Fruit fly (Drosophila melanogaster) whole organism, embryonic: ENCODE data around the gene Pez.
A peak's percentile ranks its signal among the peaks of the same experiment; 100 is the strongest.

Experiments
- Atf3 ChIP-seq: fragments of 200-800 bp; sonication (Bioruptor generic); optimal IDR thresholded peaks from 3 replicates; lab custom pipeline; 2016; ENCODE audit warnings: missing biosample characterization, missing genetic modification characterization
- Awh ChIP-seq: fragments of 200-800 bp; sonication (Bioruptor generic); IDR thresholded peaks from 2 replicates; pipeline ENCODE4, ENCODE4 v1.3.6; 2022; ENCODE audit warnings: missing biosample characterization, missing genetic modification characterization
- Bdp1 ChIP-seq: fragments of 200-800 bp; sonication (Bioruptor generic); optimal IDR thresholded peaks from 3 replicates; lab custom pipeline; 2016; ENCODE audit warnings: missing biosample characterization, missing genetic modification characterization
- BtbVII ChIP-seq: fragments of 200-800 bp; sonication (Bioruptor generic); optimal IDR thresholded peaks from 3 replicates; lab custom pipeline; 2017; ENCODE audit warnings: missing biosample characterization, mild to moderate bottlenecking, missing genetic modification characterization
- CG13123 ChIP-seq: fragments of 200-800 bp; sonication (Bioruptor generic); optimal IDR thresholded peaks from 2 replicates; lab custom pipeline; 2016; ENCODE audit warnings: missing biosample characterization, missing genetic modification characterization
- CG15269 ChIP-seq: fragments of 200-800 bp; sonication (Bioruptor generic); optimal IDR thresholded peaks from 2 replicates; lab custom pipeline; 2018; ENCODE audit warnings: missing biosample characterization, mild to moderate bottlenecking, missing genetic modification characterization, moderate library complexity
- CG15601 ChIP-seq: fragments of 200-800 bp; sonication (Bioruptor generic); optimal IDR thresholded peaks from 3 replicates; lab custom pipeline; 2019; ENCODE audit warnings: missing biosample characterization, mild to moderate bottlenecking, missing genetic modification characterization, moderate library complexity
- CG17359 ChIP-seq: fragments of 200-800 bp; sonication (Bioruptor generic); optimal IDR thresholded peaks from 3 replicates; lab custom pipeline; 2018; ENCODE audit warnings: missing biosample characterization, mild to moderate bottlenecking, missing genetic modification characterization, moderate library complexity
- CG17829 ChIP-seq: fragments of 200-800 bp; optimal IDR thresholded peaks from 2 replicates; lab custom pipeline; 2019; ENCODE audit warnings: missing biosample characterization, mild to moderate bottlenecking, missing genetic modification characterization, moderate library complexity
- CG18764 ChIP-seq: fragments of 200-800 bp; sonication (Bioruptor generic); optimal IDR thresholded peaks from 3 replicates; lab custom pipeline; 2016; ENCODE audit warnings: missing biosample characterization, missing genetic modification characterization
- CG3163 ChIP-seq: fragments of 200-800 bp; sonication (Bioruptor generic); optimal IDR thresholded peaks from 3 replicates; lab custom pipeline; 2016; ENCODE audit warnings: missing biosample characterization, missing genetic modification characterization
- CG3838 ChIP-seq: fragments of 200-800 bp; sonication (Bioruptor generic); optimal IDR thresholded peaks from 3 replicates; lab custom pipeline; 2016; ENCODE audit warnings: missing biosample characterization, missing genetic modification characterization
- CG3995 ChIP-seq: fragments of 200-800 bp; sonication (Bioruptor generic); optimal IDR thresholded peaks from 3 replicates; lab custom pipeline; 2016; ENCODE audit warnings: missing biosample characterization, missing genetic modification characterization
- CG42726 ChIP-seq: fragments of 200-800 bp; sonication (Bioruptor generic); IDR thresholded peaks from 2 replicates; pipeline ENCODE4 v1.3.6; 2022; ENCODE audit warnings: missing biosample characterization, missing genetic modification characterization; ENCODE audit not compliant: partially characterized antibody
- CG43689 ChIP-seq: fragments of 200-800 bp; sonication (Bioruptor generic); IDR thresholded peaks from 2 replicates; pipeline ENCODE4 v1.3.6; 2022; ENCODE audit warnings: missing biosample characterization, missing genetic modification characterization
- CG6254 ChIP-seq: fragments of 200-800 bp; sonication (Bioruptor generic); optimal IDR thresholded peaks from 3 replicates; lab custom pipeline; 2017; ENCODE audit warnings: mild to moderate bottlenecking, missing biosample characterization, missing genetic modification reagents, missing genetic modification characterization
- CG7928 ChIP-seq: fragments of 200-800 bp; sonication (Bioruptor generic); optimal IDR thresholded peaks from 2 replicates; lab custom pipeline; 2017; ENCODE audit warnings: missing biosample characterization, mild to moderate bottlenecking, missing genetic modification characterization
- CG7987 ChIP-seq: fragments of 200-800 bp; sonication (Bioruptor generic); optimal IDR thresholded peaks from 2 replicates; lab custom pipeline; 2018; ENCODE audit warnings: missing biosample characterization, mild to moderate bottlenecking, missing genetic modification characterization, moderate library complexity
- CG8765 ChIP-seq: fragments of 200-800 bp; sonication (Bioruptor generic); IDR thresholded peaks from 2 replicates; pipeline ENCODE4 v1.3.6; 2022; ENCODE audit warnings: missing biosample characterization, missing genetic modification characterization
- CG9797 ChIP-seq: fragments of 200-800 bp; sonication (Bioruptor generic); optimal IDR thresholded peaks from 3 replicates; lab custom pipeline; 2018; ENCODE audit warnings: missing biosample characterization, mild to moderate bottlenecking, missing genetic modification characterization
- CG9876 ChIP-seq: fragments of 200-800 bp; sonication (Bioruptor generic); optimal IDR thresholded peaks from 2 replicates; lab custom pipeline; 2016; ENCODE audit warnings: missing biosample characterization, missing genetic modification characterization
- Camta ChIP-seq: fragments of 200-800 bp; sonication (Bioruptor generic); optimal IDR thresholded peaks from 2 replicates; lab custom pipeline; 2016; ENCODE audit warnings: missing biosample characterization, missing genetic modification characterization
- Chrac-16 ChIP-seq: fragments of 200-800 bp; sonication (Bioruptor generic); optimal IDR thresholded peaks from 3 replicates; lab custom pipeline; 2016; ENCODE audit warnings: missing biosample characterization, missing genetic modification characterization
- Doc2 ChIP-seq: fragments of 200-800 bp; sonication (Bioruptor generic); IDR thresholded peaks from 2 replicates; pipeline ENCODE4 v1.3.6; 2022; ENCODE audit warnings: missing biosample characterization, missing genetic modification characterization
- E2f1 ChIP-seq: fragments of 200-800 bp; sonication (Bioruptor generic); IDR thresholded peaks from 2 replicates; pipeline ENCODE4 v1.3.6; 2022; ENCODE audit warnings: missing biosample characterization, missing genetic modification characterization
- HLH4C ChIP-seq: fragments of 200-800 bp; sonication (Bioruptor generic); IDR thresholded peaks from 3 replicates; pipeline ENCODE4 v1.3.6; 2022; ENCODE audit warnings: missing biosample characterization, missing genetic modification characterization; ENCODE audit not compliant: partially characterized antibody
- Pdp1 ChIP-seq, 2 experiments: fragments of 200-800 bp; sonication (Bioruptor generic); optimal IDR thresholded peaks; 3 replicates each; lab custom pipeline; 2016; ENCODE audit warnings: missing biosample characterization in 2 of 2, missing genetic modification characterization in 2 of 2, mild to moderate bottlenecking in 1 of 2, moderate library complexity in 1 of 2
- Six4 ChIP-seq: fragments of 200-800 bp; sonication (Bioruptor generic); optimal IDR thresholded peaks from 2 replicates; lab custom pipeline; 2016; ENCODE audit warnings: missing biosample characterization, missing genetic modification characterization
- Sry-δ ChIP-seq: fragments of 200-800 bp; sonication (Bioruptor generic); optimal IDR thresholded peaks from 2 replicates; lab custom pipeline; 2016; ENCODE audit warnings: missing biosample characterization, missing genetic modification characterization
- Vsx1 ChIP-seq: fragments of 200-800 bp; sonication (Bioruptor generic); optimal IDR thresholded peaks from 2 replicates; lab custom pipeline; 2017; ENCODE audit warnings: missing biosample characterization, mild to moderate bottlenecking, missing genetic modification characterization, missing genetic modification reagents
- Xbp1 ChIP-seq: fragments of 200-800 bp; sonication (Bioruptor generic); optimal IDR thresholded peaks from 3 replicates; lab custom pipeline; 2016; ENCODE audit warnings: missing biosample characterization, mild to moderate bottlenecking, missing genetic modification characterization
- YL-1 ChIP-seq: fragments of 200-800 bp; sonication (Bioruptor generic); optimal IDR thresholded peaks from 3 replicates; lab custom pipeline; 2017; ENCODE audit warnings: missing biosample characterization, mild to moderate bottlenecking, missing genetic modification characterization
- ac ChIP-seq: fragments of 200-800 bp; sonication (Bioruptor generic); optimal IDR thresholded peaks from 3 replicates; lab custom pipeline; 2017; ENCODE audit warnings: missing biosample characterization, mild to moderate bottlenecking, missing genetic modification characterization
- az2 ChIP-seq: fragments of 200-800 bp; sonication (Bioruptor generic); optimal IDR thresholded peaks from 3 replicates; lab custom pipeline; 2016; ENCODE audit warnings: missing biosample characterization, missing genetic modification characterization
- bab2 ChIP-seq: fragments of 200-800 bp; sonication (Bioruptor generic); optimal IDR thresholded peaks from 2 replicates; lab custom pipeline; 2016; ENCODE audit warnings: missing biosample characterization, missing genetic modification characterization
- bigmax ChIP-seq: fragments of 200-800 bp; sonication (Bioruptor generic); optimal IDR thresholded peaks from 2 replicates; lab custom pipeline; 2018; ENCODE audit warnings: missing biosample characterization, mild to moderate bottlenecking, missing genetic modification characterization
- bsh ChIP-seq, 2 experiments: fragments of 200-800 bp; sonication (Bioruptor generic); optimal IDR thresholded peaks; 2 replicates each; lab custom pipeline; 2017 to 2018; ENCODE audit warnings: mild to moderate bottlenecking in 2 of 2, missing biosample characterization in 2 of 2, missing genetic modification characterization in 2 of 2, moderate library complexity in 1 of 2
- cwo ChIP-seq: fragments of 200-800 bp; sonication (Bioruptor generic); optimal IDR thresholded peaks from 3 replicates; lab custom pipeline; 2017; ENCODE audit warnings: missing biosample characterization, missing genetic modification characterization, mild to moderate bottlenecking, moderate library complexity, missing genetic modification reagents
- en ChIP-seq: fragments of 200-800 bp; sonication (Bioruptor generic); optimal IDR thresholded peaks from 2 replicates; lab custom pipeline; 2016; ENCODE audit warnings: missing biosample characterization, missing genetic modification characterization
- gem ChIP-seq: fragments of 200-800 bp; sonication (Bioruptor generic); optimal IDR thresholded peaks from 2 replicates; lab custom pipeline; 2019; ENCODE audit warnings: missing biosample characterization, mild to moderate bottlenecking, missing genetic modification characterization, moderate library complexity
- hb ChIP-seq: fragments of 200-800 bp; sonication (Bioruptor generic); IDR thresholded peaks from 3 replicates; pipeline ENCODE4 v1.3.6; 2022; ENCODE audit warnings: missing biosample characterization, missing genetic modification characterization; ENCODE audit not compliant: partially characterized antibody
- ind ChIP-seq: fragments of 200-800 bp; sonication (Bioruptor generic); optimal IDR thresholded peaks from 3 replicates; lab custom pipeline; 2016; ENCODE audit warnings: missing biosample characterization, missing genetic modification characterization
- kni ChIP-seq: fragments of 200-800 bp; sonication (Bioruptor generic); optimal IDR thresholded peaks from 3 replicates; lab custom pipeline; 2017; ENCODE audit warnings: mild to moderate bottlenecking, missing biosample characterization, missing genetic modification reagents, missing genetic modification characterization
- lab ChIP-seq: fragments of 200-800 bp; sonication (Bioruptor generic); optimal IDR thresholded peaks from 3 replicates; lab custom pipeline; 2017; ENCODE audit warnings: missing biosample characterization, missing genetic modification characterization, mild to moderate bottlenecking, moderate library complexity, missing genetic modification reagents
- nom ChIP-seq: fragments of 200-800 bp; sonication (Bioruptor generic); optimal IDR thresholded peaks from 2 replicates; lab custom pipeline; 2017; ENCODE audit warnings: missing biosample characterization, missing genetic modification characterization, mild to moderate bottlenecking, moderate library complexity, missing genetic modification reagents
- pb ChIP-seq: fragments of 200-800 bp; sonication (Bioruptor generic); optimal IDR thresholded peaks from 3 replicates; lab custom pipeline; 2016; ENCODE audit warnings: missing biosample characterization, missing genetic modification characterization
- ro ChIP-seq: fragments of 200-800 bp; sonication (Bioruptor generic); IDR thresholded peaks from 2 replicates; pipeline ENCODE4 v1.3.6; 2022; ENCODE audit warnings: missing biosample characterization, missing genetic modification characterization
- salm ChIP-seq: fragments of 200-800 bp; sonication (Bioruptor generic); optimal IDR thresholded peaks from 2 replicates; lab custom pipeline; 2018; ENCODE audit warnings: missing biosample characterization, mild to moderate bottlenecking, missing genetic modification characterization
- zen ChIP-seq: fragments of 200-800 bp; sonication (Bioruptor generic); optimal IDR thresholded peaks from 3 replicates; lab custom pipeline; 2018; ENCODE audit warnings: missing biosample characterization, mild to moderate bottlenecking, missing genetic modification characterization, moderate library complexity
- zen2 ChIP-seq: fragments of 200-800 bp; sonication (Bioruptor generic); IDR thresholded peaks from 3 replicates; pipeline ENCODE4 v1.3.6; 2022; ENCODE audit warnings: missing biosample characterization, missing genetic modification characterization; ENCODE audit not compliant: partially characterized antibody
- zfh1 ChIP-seq: fragments of 200-800 bp; sonication (Bioruptor generic); IDR thresholded peaks from 3 replicates; pipeline ENCODE4 v1.3.6; 2022; ENCODE audit warnings: missing biosample characterization, missing genetic modification characterization

The Pez gene

DNA sequence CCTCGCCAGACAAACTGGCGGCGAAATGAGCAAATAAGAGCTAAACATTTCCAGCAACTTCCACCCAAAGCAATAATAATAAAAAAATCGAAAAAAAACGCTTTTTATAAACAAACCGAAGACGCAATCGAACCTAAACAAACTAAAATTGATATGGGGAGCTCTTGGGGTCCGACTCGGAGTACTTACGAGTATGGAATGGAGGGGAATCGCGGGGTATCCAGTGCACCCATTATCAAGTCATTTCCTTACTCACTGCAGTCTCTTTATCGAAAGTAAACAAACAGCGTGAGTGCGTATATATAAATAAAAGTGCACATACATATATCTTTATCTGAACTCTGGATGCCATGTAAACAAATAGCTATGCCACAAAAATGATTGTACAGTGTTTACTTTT is 46.9 kb downstream of the Pez start (continued):
- peak; percentile 40 for TF ChIP-seq CG6254 (GFP tag; lab: Kevin White, UChicago)
- TF ChIP-seq Pdp1 (GFP tag; optimal IDR thresholded peaks at IDR 0.05; lab: Kevin White, UChicago), result peak in 1 of 2 experiments; percentile 32
- TF ChIP-seq CG9797 (GFP tag; lab: Kevin White, UChicago), result no peak
- no peak for TF ChIP-seq CG17359
- TF ChIP-seq pb (GFP tag; lab: Kevin White, UChicago), result no peak
- TF ChIP-seq Awh, result 0 out of 2 replicates have a peak, but pooled peaks have one; percentile 1
- no peak for TF ChIP-seq bab2 (GFP tag; lab: Kevin White, UChicago)
- TF ChIP-seq bigmax (GFP tag; lab: Kevin White, UChicago), result no peak
- TF ChIP-seq gem (tag; lab: Kevin White, UChicago), result peak; percentile 28
- no peak for TF ChIP-seq zen2 (GFP tag; lab: Robert Waterston, UW)
- no peak for TF ChIP-seq hb (GFP tag; lab: Robert Waterston, UW)
- TF ChIP-seq Camta, result no peak
- TF ChIP-seq CG15269 (tag; lab: Kevin White, UChicago), result no peak
- TF ChIP-seq cwo, result no peak
- no peak for TF ChIP-seq Xbp1
- TF ChIP-seq CG3163 (GFP tag; lab: Kevin White, UChicago), result no peak
- TF ChIP-seq YL-1, result no peak
- TF ChIP-seq Bdp1 (GFP tag; lab: Kevin White, UChicago), result no peak
- no peak for TF ChIP-seq CG8765 (GFP tag; lab: Robert Waterston, UW)
- peak; percentile 28 for TF ChIP-seq Vsx1 (GFP tag; lab: Kevin White, UChicago)
- no peak for TF ChIP-seq Doc2 (GFP tag; lab: Robert Waterston, UW)
- TF ChIP-seq CG43689, result no peak
- TF ChIP-seq nom, result peak; percentile 14
- TF ChIP-seq salm (tag; lab: Kevin White, UChicago), result peak; percentile 1
- no peak for TF ChIP-seq Sry-δ (GFP tag; lab: Kevin White, UChicago)
- TF ChIP-seq HLH4C (GFP tag; lab: Robert Waterston, UW), result no peak
- no peak for TF ChIP-seq CG7987 (GFP tag; lab: Kevin White, UChicago)
- no peak for TF ChIP-seq CG18764 (GFP tag; lab: Kevin White, UChicago)
- TF ChIP-seq bsh (GFP tag; optimal IDR thresholded peaks at IDR 0.05; lab: Kevin White, UChicago), result peak in 1 of 2 experiments; percentile 30
- no peak for TF ChIP-seq CG9876 (GFP tag; lab: Kevin White, UChicago)
- no peak for TF ChIP-seq Six4
- TF ChIP-seq ac (GFP tag; lab: Kevin White, UChicago), result peak; percentile 33
- TF ChIP-seq ro (GFP tag; lab: Robert Waterston, UW), result no peak
- TF ChIP-seq CG3838 (GFP tag; lab: Kevin White, UChicago), result no peak
- TF ChIP-seq CG13123 (GFP tag; lab: Kevin White, UChicago), result no peak
- no peak for TF ChIP-seq E2f1 (GFP tag; lab: Robert Waterston, UW)
- TF ChIP-seq CG3995 (GFP tag; lab: Kevin White, UChicago), result no peak
- peak; percentile 16 for TF ChIP-seq lab (GFP tag; lab: Kevin White, UChicago)
- TF ChIP-seq kni (GFP tag; lab: Kevin White, UChicago), result peak; percentile 78
- peak; percentile 63 for TF ChIP-seq CG15601 (tag; lab: Kevin White, UChicago)
- no peak for TF ChIP-seq CG17829 (tag; lab: Kevin White, UChicago)
- no peak for TF ChIP-seq CG42726 (GFP tag; lab: Robert Waterston, UW)
- no peak for TF ChIP-seq Atf3
- TF ChIP-seq zen, result no peak
- no peak for TF ChIP-seq az2 (GFP tag; lab: Kevin White, UChicago)
- no peak for TF ChIP-seq ind (GFP tag; lab: Kevin White, UChicago)
- TF ChIP-seq BtbVII (GFP tag; lab: Kevin White, UChicago), result peak; percentile 1
- no peak for TF ChIP-seq zfh1 (GFP tag; lab: Robert Waterston, UW)
- TF ChIP-seq en (GFP tag; lab: Kevin White, UChicago), result no peak
- TF ChIP-seq Chrac-16 (GFP tag; lab: Kevin White, UChicago), result no peak
- no peak for TF ChIP-seq CG7928
